Worm (Caenorhabditis elegans) whole organism, late embryonic: Measurements from ENCODE around the gene haf-7.

Experiments
- ama-1 ChIP-seq: fragments of 150-350 bp; optimal IDR thresholded peaks from 2 replicates; lab custom pipeline; 2014
- ceh-30 ChIP-seq: fragments of 150-350 bp; optimal IDR thresholded peaks from 2 replicates; lab custom pipeline; 2014; ENCODE audit warnings: missing biosample characterization, missing genetic modification characterization
- fax-1 ChIP-seq: sonication (generic microtip); optimal IDR thresholded peaks from 2 replicates; lab custom pipeline; 2016; ENCODE audit warnings: missing genotype, missing genetic modification characterization, missing compliant biosample characterization
- fkh-10 ChIP-seq: fragments of 150-350 bp; optimal IDR thresholded peaks from 2 replicates; lab custom pipeline; 2014; ENCODE audit warnings: missing biosample characterization, missing genetic modification reagents, missing genetic modification characterization
- nhr-11 ChIP-seq: fragments of 150-350 bp; optimal IDR thresholded peaks from 2 replicates; lab custom pipeline; 2014; ENCODE audit warnings: missing biosample characterization, missing genetic modification characterization

DNA sequence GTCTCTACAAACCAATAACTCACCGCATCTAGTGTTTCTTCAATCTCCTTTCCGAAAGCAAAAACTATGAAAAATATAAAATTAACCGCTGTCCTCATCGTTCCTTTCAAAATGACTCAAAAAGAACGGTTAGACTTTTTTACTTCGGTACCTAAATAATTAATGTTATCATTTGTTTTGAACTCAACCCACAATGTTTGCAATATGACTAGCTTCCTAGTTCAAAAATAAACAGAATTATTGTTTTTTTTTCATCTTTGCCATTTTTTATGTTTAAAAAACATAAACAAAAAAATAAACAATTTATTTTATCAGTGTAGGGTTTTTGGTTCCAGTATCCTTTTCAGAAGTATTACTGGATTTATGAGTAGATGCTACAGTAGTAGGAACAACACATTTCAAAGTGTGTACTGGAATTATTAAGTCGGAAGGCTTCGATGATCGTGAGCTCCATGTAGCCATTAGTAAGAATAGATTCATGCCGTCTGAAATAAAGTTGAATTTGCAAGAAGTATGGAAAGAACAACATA is 24.4 kb upstream of the haf-7 start, which contains the start of the genes lipl-8 and Y50E8A.22:
- no peak for TF ChIP-seq fkh-10 (GFP tag; lab: Kevin White, UChicago)
- TF ChIP-seq ceh-30: no peak
- no peak for TF ChIP-seq ama-1
- no peak for TF ChIP-seq nhr-11
- TF ChIP-seq fax-1 (tag; lab: Kevin White, UChicago): no peak
